Worm (Caenorhabditis elegans) whole organism, mixed stage, embryonic: Measurements from ENCODE around the gene paqr-3.

Experiments
- blmp-1 ChIP-seq: fragments of 150-350 bp; optimal IDR thresholded peaks from 2 replicates; lab custom pipeline; 2014; ENCODE audit warnings: missing biosample characterization, missing genetic modification characterization
- ces-1 ChIP-seq: fragments of 150-350 bp; optimal IDR thresholded peaks from 2 replicates; lab custom pipeline; 2014; ENCODE audit warnings: missing biosample characterization, missing genetic modification reagents, missing genetic modification characterization
- elt-3 ChIP-seq: fragments of 150-350 bp; optimal IDR thresholded peaks from 2 replicates; lab custom pipeline; 2014; ENCODE audit warnings: missing biosample characterization, missing genetic modification characterization
- lin-13 ChIP-seq: fragments of 150-350 bp; optimal IDR thresholded peaks from 2 replicates; lab custom pipeline; 2014; ENCODE audit warnings: missing biosample characterization, missing genetic modification characterization
- mab-5 ChIP-seq: fragments of 150-350 bp; optimal IDR thresholded peaks from 2 replicates; lab custom pipeline; 2014; ENCODE audit warnings: missing biosample characterization, missing genetic modification characterization
- mep-1 ChIP-seq: fragments of 150-350 bp; optimal IDR thresholded peaks from 2 replicates; lab custom pipeline; 2017; ENCODE audit warnings: missing biosample characterization, missing genetic modification reagents, missing genetic modification characterization, inconsistent platforms
- nhr-28 ChIP-seq: fragments of 150-350 bp; optimal IDR thresholded peaks from 2 replicates; lab custom pipeline; 2014; ENCODE audit warnings: missing biosample characterization, missing genetic modification characterization
- snpc-4 ChIP-seq: fragments of 150-350 bp; optimal IDR thresholded peaks from 2 replicates; lab custom pipeline; 2014; ENCODE audit warnings: missing biosample characterization, missing genetic modification characterization
- unc-120 ChIP-seq: sonication (generic microtip); optimal IDR thresholded peaks from 2 replicates; lab custom pipeline; 2017; ENCODE audit warnings: missing genetic modification characterization, missing compliant biosample characterization; ENCODE audit not compliant: poor library complexity, severe bottlenecking
- unc-39 ChIP-seq: fragments of 150-350 bp; optimal IDR thresholded peaks from 2 replicates; lab custom pipeline; 2014; ENCODE audit warnings: missing biosample characterization, missing genetic modification characterization
- unc-62 ChIP-seq: fragments of 150-350 bp; optimal IDR thresholded peaks from 2 replicates; lab custom pipeline; 2014; ENCODE audit warnings: missing biosample characterization, missing genetic modification reagents, missing genetic modification characterization
- ztf-11 ChIP-seq: fragments of 150-350 bp; optimal IDR thresholded peaks from 2 replicates; lab custom pipeline; 2014; ENCODE audit warnings: missing biosample characterization, missing genetic modification characterization

- TF ChIP-seq elt-3 (tag; lab: Kevin White, UChicago) (no peak), nhr-28 (tag; lab: Kevin White, UChicago) (no peak), unc-120 (no peak), mep-1 (tag; lab: Kevin White, UChicago) (no peak), lin-13 (no peak), ztf-11 (tag; lab: Kevin White, UChicago) (no peak), snpc-4 (tag; lab: Kevin White, UChicago) (no peak), mab-5 (tag; lab: Kevin White, UChicago) (no peak), ces-1 (GFP tag; lab: Kevin White, UChicago) (no peak), unc-39 (tag; lab: Kevin White, UChicago) (no peak), blmp-1 (tag; lab: Kevin White, UChicago) (no peak), unc-62 (GFP tag; lab: Kevin White, UChicago) (no peak)
Measured at ce11 chrIV:14424396-14424795, 40.9 kb upstream of the paqr-3 start, which contains the start of gene F55B11.3.
